Worm (Caenorhabditis elegans) whole organism, L4 larva: ENCODE measurements around the gene clec-230.

ENCODE experiments used
- Y48G9A.11 ChIP-seq: fragments of 200-800 bp; sonication (Bioruptor generic); IDR thresholded peaks from 2 replicates; pipeline ENCODE4 v1.3.6; 2022; ENCODE audit warnings: missing genetic modification reagents, missing genetic modification characterization, missing compliant biosample characterization
- Y5F2A.4 ChIP-seq: fragments of 200-800 bp; sonication (Bioruptor generic); optimal IDR thresholded peaks from 2 replicates; lab custom pipeline; 2018; ENCODE audit warnings: mild to moderate bottlenecking, missing genetic modification characterization, missing compliant biosample characterization
- arid-1 ChIP-seq: fragments of 200-800 bp; sonication (Bioruptor generic); conservative IDR thresholded peaks from 2 replicates; pipeline ENCODE4 v1.3.6; 2022; ENCODE audit warnings: missing genetic modification reagents, missing genetic modification characterization, missing compliant biosample characterization
- attf-4 ChIP-seq: sonication (generic microtip); optimal IDR thresholded peaks from 3 replicates; lab custom pipeline; 2017; ENCODE audit warnings: missing biosample characterization, missing genetic modification characterization
- ces-1 ChIP-seq: fragments of 150-350 bp; sonication (generic microtip); optimal IDR thresholded peaks from 4 replicates; lab custom pipeline; 2014; ENCODE audit warnings: missing biosample characterization, missing genetic modification reagents, missing genetic modification characterization
- daf-16 ChIP-seq, 3 experiments: sonication (generic microtip); optimal IDR thresholded peaks; 2 replicates each; lab custom pipeline; 2016 to 2017; ENCODE audit warnings: missing genetic modification characterization in 3 of 3, missing genetic modification reagents in 3 of 3, mild to moderate bottlenecking in 2 of 3, missing compliant biosample characterization in 2 of 3, missing biosample characterization in 1 of 3, moderate library complexity in 1 of 3
- dmd-6 ChIP-seq: fragments of 200-800 bp; sonication (Bioruptor generic); IDR thresholded peaks from 2 replicates; pipeline ENCODE4 v1.3.6; 2022; ENCODE audit warnings: missing genetic modification reagents, missing genetic modification characterization, missing compliant biosample characterization
- dve-1 ChIP-seq: sonication (generic microtip); optimal IDR thresholded peaks from 2 replicates; lab custom pipeline; 2017; ENCODE audit warnings: antibody characterized with exemption, mild to moderate bottlenecking, missing genetic modification characterization, missing compliant biosample characterization; ENCODE audit not compliant: insufficient read depth
- hlh-30 ChIP-seq: sonication (generic microtip); optimal IDR thresholded peaks from 2 replicates; lab custom pipeline; 2017; ENCODE audit warnings: antibody characterized with exemption, mild to moderate bottlenecking, missing genetic modification characterization, missing compliant biosample characterization; ENCODE audit not compliant: insufficient read depth
- lin-38 ChIP-seq: fragments of 200-800 bp; sonication (Bioruptor generic); IDR thresholded peaks from 2 replicates; pipeline ENCODE4 v1.3.6; 2022; ENCODE audit warnings: missing genetic modification reagents, missing genetic modification characterization, missing compliant biosample characterization
- mdl-1 ChIP-seq, 2 experiments: fragments of 150-350 bp in 1 of 2; sonication (generic microtip) in 1 of 2; optimal IDR thresholded peaks; 2 replicates each; lab custom pipeline; 2014 to 2017; ENCODE audit warnings: missing biosample characterization in 2 of 2, missing genetic modification characterization in 2 of 2
- mxl-3 ChIP-seq: fragments of 200-800 bp; sonication (Bioruptor generic); optimal IDR thresholded peaks from 2 replicates; lab custom pipeline; 2018; ENCODE audit warnings: mild to moderate bottlenecking, missing genetic modification characterization, missing compliant biosample characterization
- nhr-11 ChIP-seq: fragments of 150-350 bp; optimal IDR thresholded peaks from 2 replicates; lab custom pipeline; 2014; ENCODE audit warnings: missing biosample characterization, missing genetic modification characterization
- nhr-28 ChIP-seq: fragments of 150-350 bp; optimal IDR thresholded peaks from 2 replicates; lab custom pipeline; 2014; ENCODE audit warnings: missing biosample characterization, missing genetic modification characterization
- nhr-48 ChIP-seq: sonication (generic microtip); optimal IDR thresholded peaks from 2 replicates; lab custom pipeline; 2016; ENCODE audit warnings: mild to moderate bottlenecking, missing genetic modification characterization, missing compliant biosample characterization
- nhr-6 ChIP-seq: fragments of 150-350 bp; optimal IDR thresholded peaks from 2 replicates; lab custom pipeline; 2014; ENCODE audit warnings: missing biosample characterization, missing genetic modification characterization
- nhr-76 ChIP-seq: fragments of 150-350 bp; optimal IDR thresholded peaks from 2 replicates; lab custom pipeline; 2014; ENCODE audit warnings: missing biosample characterization, missing genetic modification characterization
- nhr-77 ChIP-seq: fragments of 150-350 bp; optimal IDR thresholded peaks from 2 replicates; lab custom pipeline; 2014; ENCODE audit warnings: missing biosample characterization, missing genetic modification characterization
- pha-4 ChIP-seq, 2 experiments: fragments of 150-350 bp in 1 of 2; fragments of 200-800 bp in 1 of 2; sonication (Bioruptor generic) in 1 of 2; IDR thresholded peaks in 1 of 2; optimal IDR thresholded peaks in 1 of 2; 2 replicates each; pipeline versions ENCODE4 v1.3.6 to Lab custom; 2014 to 2022; ENCODE audit warnings: missing genetic modification characterization in 2 of 2, missing genetic modification reagents in 2 of 2, missing biosample characterization in 1 of 2, missing compliant biosample characterization in 1 of 2
- pqm-1 ChIP-seq: sonication (generic microtip); optimal IDR thresholded peaks from 2 replicates; lab custom pipeline; 2017; ENCODE audit warnings: missing biosample characterization, missing genetic modification characterization
- spr-1 ChIP-seq: sonication (generic microtip); optimal IDR thresholded peaks from 2 replicates; lab custom pipeline; 2016; ENCODE audit warnings: mild to moderate bottlenecking, missing genetic modification characterization, missing compliant biosample characterization
- tra-1 ChIP-seq: fragments of 200-800 bp; sonication (Bioruptor generic); IDR thresholded peaks from 2 replicates; pipeline ENCODE4 v1.3.6; 2022; ENCODE audit warnings: missing genetic modification reagents, missing genetic modification characterization, missing compliant biosample characterization
- ztf-7 ChIP-seq: fragments of 150-350 bp; optimal IDR thresholded peaks from 2 replicates; lab custom pipeline; 2014; ENCODE audit warnings: missing biosample characterization, missing genetic modification characterization

Gene clec-230

ce11 chrV:15298597-15298996 lies 50.3 kb downstream of the clec-230 start, which contains the start of gene cpr-3:
TSS of gene cpr-3 (minus strand) at chrV:15298700.
- no peak for TF ChIP-seq spr-1 (tag; lab: Kevin White, UChicago)
- peak; percentile 73 for TF ChIP-seq dve-1
- TF ChIP-seq nhr-28 (tag; lab: Kevin White, UChicago), result peak; percentile 98
- TF ChIP-seq pha-4 (GFP tag; IDR thresholded peaks at IDR 0.05; lab: Robert Waterston, UW), result no peak; the same call in 1 of the 2 replicates
- TF ChIP-seq pha-4 (tag; optimal IDR thresholded peaks at IDR 0.05; lab: Kevin White, UChicago), result no peak
- no peak for TF ChIP-seq nhr-76 (tag; lab: Kevin White, UChicago)
- TF ChIP-seq dmd-6 (GFP tag; lab: Robert Waterston, UW), result peak; percentile 95
- no peak for TF ChIP-seq nhr-11
- no peak for TF ChIP-seq lin-38 (GFP tag; lab: Robert Waterston, UW)
- TF ChIP-seq hlh-30, result peak; percentile 49
- no peak for TF ChIP-seq arid-1
- no peak for TF ChIP-seq mxl-3 (GFP tag; lab: Kevin White, UChicago)
- no peak for TF ChIP-seq ces-1 (GFP tag; lab: Kevin White, UChicago)
- no peak; the same call in 1 of the 2 replicates for TF ChIP-seq tra-1
- TF ChIP-seq Y5F2A.4 (GFP tag; lab: Kevin White, UChicago), result no peak
- TF ChIP-seq daf-16 (GFP tag; optimal IDR thresholded peaks at IDR 0.05; lab: Kevin White, UChicago), result no peak
- TF ChIP-seq daf-16 (tag; optimal IDR thresholded peaks at IDR 0.05; lab: Kevin White, UChicago), result peak; percentile 85
- no peak for TF ChIP-seq Y48G9A.11 (GFP tag; lab: Robert Waterston, UW)
- TF ChIP-seq mdl-1 (tag; optimal IDR thresholded peaks at IDR 0.05; lab: Kevin White, UChicago), result peak in 1 of 2 experiments; percentile 30
- peak; percentile 27 for TF ChIP-seq nhr-48 (tag; lab: Kevin White, UChicago)
- TF ChIP-seq pqm-1 (tag; lab: Kevin White, UChicago), result peak; percentile 99
- no peak for TF ChIP-seq attf-4 (tag; lab: Kevin White, UChicago)
- peak; percentile 31 for TF ChIP-seq ztf-7 (tag; lab: Kevin White, UChicago)
- peak; percentile 83 for TF ChIP-seq nhr-77 (tag; lab: Kevin White, UChicago)
- peak; percentile 99 for TF ChIP-seq nhr-6 (tag; lab: Kevin White, UChicago)
